Worm (Caenorhabditis elegans): ENCODE measurements around the gene ZK546.2.
A peak's percentile ranks its signal among the peaks of the same experiment; 100 is the strongest.

ZK546.2 gene

ce11 chrII:4942397-4942796 is 3.4 kb upstream of the ZK546.2 start:
- TF ChIP-seq nhr-76 (tag; optimal IDR thresholded peaks at IDR 0.05) (no peak), irx-1 (tag; optimal IDR thresholded peaks at IDR 0.05) (no peak), ets-5 (GFP tag; IDR thresholded peaks at IDR 0.05) (no peak), lin-14 (GFP tag; optimal IDR thresholded peaks at IDR 0.05) (peak; percentile 25), unc-86 (tag; optimal IDR thresholded peaks at IDR 0.05) (no peak), jun-1 (tag; optimal IDR thresholded peaks at IDR 0.05) (no peak), grh-1 (GFP tag; IDR thresholded peaks at IDR 0.05) (no peak), fkh-8 (tag; optimal IDR thresholded peaks at IDR 0.05) (no peak), lir-3 (tag; optimal IDR thresholded peaks at IDR 0.05; ENCODE audit: poor library complexity) (peak; percentile 36), nhr-19 (GFP tag; conservative IDR thresholded peaks at IDR 0.05) (peak; percentile 57), lin-15B (tag; optimal IDR thresholded peaks at IDR 0.05) (no peak), skn-1 (tag; optimal IDR thresholded peaks at IDR 0.05) (peak; percentile 8), unc-62 (GFP tag; optimal IDR thresholded peaks at IDR 0.05) (no peak), mab-9 (GFP tag; IDR thresholded peaks at IDR 0.05) (no peak), ces-1 (GFP tag; optimal IDR thresholded peaks at IDR 0.05) (no peak), efl-1 (optimal IDR thresholded peaks at IDR 0.05) (peak; percentile 45 to 52), efl-1 (GFP tag; optimal IDR thresholded peaks at IDR 0.05 in 1 of 2) (peak; percentile 23 to 96), egl-13 (tag; optimal IDR thresholded peaks at IDR 0.05) (no peak), nhr-20 (tag; optimal IDR thresholded peaks at IDR 0.05) (peak; percentile 40), alr-1 (tag; optimal IDR thresholded peaks at IDR 0.05; ENCODE audit: borderline replicate concordance) (no peak), mep-1 (tag; optimal IDR thresholded peaks at IDR 0.05) (peak; percentile 43), unc-30 (tag; optimal IDR thresholded peaks at IDR 0.05) (no peak), lin-39 (tag; optimal IDR thresholded peaks at IDR 0.05) (no peak), nhr-12 (tag; optimal IDR thresholded peaks at IDR 0.05) (no peak), ztf-4 (tag; optimal IDR thresholded peaks at IDR 0.05) (no peak), vab-15 (tag; optimal IDR thresholded peaks at IDR 0.05) (no peak), nhr-28 (tag; optimal IDR thresholded peaks at IDR 0.05) (no peak), elt-2 (tag; optimal IDR thresholded peaks at IDR 0.05) (no peak), mef-2 (tag; optimal IDR thresholded peaks at IDR 0.05) (no peak), lsy-2 (tag; optimal IDR thresholded peaks at IDR 0.05) (peak; percentile 6 to 28), hpl-2 (GFP tag; optimal IDR thresholded peaks at IDR 0.05) (no peak), lin-13 (GFP tag; optimal IDR thresholded peaks at IDR 0.05) (no peak), sptf-1 (tag; optimal IDR thresholded peaks at IDR 0.05) (no peak), ceh-90 (tag; optimal IDR thresholded peaks at IDR 0.05) (no peak), fkh-4 (tag; optimal IDR thresholded peaks at IDR 0.05; ENCODE audit: borderline replicate concordance) (no peak), ceh-88 (GFP tag; IDR thresholded peaks at IDR 0.05) (no peak), ceh-8 (GFP tag; optimal IDR thresholded peaks at IDR 0.05) (no peak), ceh-63 (GFP tag; optimal IDR thresholded peaks at IDR 0.05) (no peak), xbp-1 (tag; optimal IDR thresholded peaks at IDR 0.05) (peak; percentile 44), snpc-4 (tag; optimal IDR thresholded peaks at IDR 0.05) (no peak), fkh-10 (GFP tag; optimal IDR thresholded peaks at IDR 0.05) (no peak), nhr-47 (tag; optimal IDR thresholded peaks at IDR 0.05) (peak; percentile 61), unc-130 (tag; optimal IDR thresholded peaks at IDR 0.05) (no peak), tbx-2 (tag; optimal IDR thresholded peaks at IDR 0.05) (peak; percentile 45), tlp-1 (tag; optimal IDR thresholded peaks at IDR 0.05) (no peak), swsn-7 (tag; optimal IDR thresholded peaks at IDR 0.05) (peak; percentile 39), pax-3 (tag; optimal IDR thresholded peaks at IDR 0.05) (no peak), pqm-1 (tag; optimal IDR thresholded peaks at IDR 0.05) (no peak), nhr-237 (tag; optimal IDR thresholded peaks at IDR 0.05) (no peak), nhr-77 (tag; optimal IDR thresholded peaks at IDR 0.05) (peak; percentile 54), F16B12.6 (tag; optimal IDR thresholded peaks at IDR 0.05) (no peak), nhr-85 (tag) (peak; percentile 63), hlh-17 (GFP tag; optimal IDR thresholded peaks at IDR 0.05; ENCODE audit: borderline replicate concordance) (no peak), C34B4.2 (tag; optimal IDR thresholded peaks at IDR 0.05) (no peak), dsc-1 (tag; optimal IDR thresholded peaks at IDR 0.05) (peak; percentile 31)

All from whole organism, L1 larva.